Fruit fly (Drosophila melanogaster) S2 (cell line): ENCODE data around the gene Zyx.

ENCODE experiments used
- CG8478 ChIP-seq: fragments of >200 bp; optimal IDR thresholded peaks from 2 replicates; lab custom pipeline; 2018
- CTCF ChIP-seq, 2 experiments: fragments of >200 bp; optimal IDR thresholded peaks; 2 replicates each; lab custom pipeline; 2018

DNA sequence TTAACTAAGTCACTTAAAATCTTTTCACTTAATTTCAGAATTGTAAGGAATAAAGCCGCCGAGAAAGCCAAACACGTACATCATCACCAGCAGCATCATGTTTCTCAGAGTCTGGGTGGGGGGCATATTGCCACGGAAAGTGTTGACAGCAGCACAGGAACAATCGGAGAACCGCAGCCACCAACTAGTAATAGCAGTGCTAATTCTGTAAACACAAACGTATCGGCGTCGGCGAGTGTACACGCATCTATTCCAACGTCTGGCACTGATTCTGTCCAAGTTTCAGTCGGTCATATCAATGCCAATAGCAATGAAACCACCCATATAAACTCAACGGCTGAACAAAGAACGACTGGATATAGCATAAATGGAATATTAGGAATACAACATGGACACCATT is 41.3 kb upstream of the Zyx start:
- TF ChIP-seq CG8478 (no peak), CTCF (optimal IDR thresholded peaks at IDR 0.05; lab: Kevin White, UChicago) (no peak)
